Worm (Caenorhabditis elegans): ENCODE measurements around the gene C44H4.8.

DNA sequence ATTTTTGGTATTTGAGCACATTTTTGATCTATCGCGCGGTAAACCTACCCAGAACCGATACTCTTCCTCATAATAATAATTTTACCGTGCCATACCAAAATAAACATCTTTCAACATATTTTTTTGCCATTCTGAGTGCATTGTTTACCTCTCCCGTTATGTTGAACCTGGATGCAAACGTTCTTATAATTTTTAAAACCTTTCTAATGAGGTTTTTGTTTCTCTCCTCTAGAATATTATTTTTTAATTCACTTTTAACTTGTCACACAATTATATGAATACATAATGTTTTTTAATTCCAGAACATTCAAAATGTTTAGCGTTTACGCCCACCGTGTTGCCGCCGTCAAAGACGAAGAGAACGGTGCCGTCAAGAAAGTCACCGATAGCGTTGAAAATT lies 49.4 kb upstream of the C44H4.8 start, which contains the start of gene enri-2:
- TF ChIP-seq pqm-1 (tag; optimal IDR thresholded peaks at IDR 0.05), result no peak
- TF ChIP-seq hlh-30 (tag; optimal IDR thresholded peaks at IDR 0.05; ENCODE audit: insufficient read depth), result no peak
- no peak for TF ChIP-seq F13H6.1 (tag; optimal IDR thresholded peaks at IDR 0.05)
- TF ChIP-seq unc-55 (GFP tag; optimal IDR thresholded peaks at IDR 0.05), result no peak
- no peak for TF ChIP-seq fkh-10 (GFP tag; optimal IDR thresholded peaks at IDR 0.05)
- no peak for TF ChIP-seq ceh-2 (tag; optimal IDR thresholded peaks at IDR 0.05)
- TF ChIP-seq hlh-6 (tag; optimal IDR thresholded peaks at IDR 0.05), result no peak
- TF ChIP-seq tbx-2 (tag; optimal IDR thresholded peaks at IDR 0.05), result no peak
- TF ChIP-seq nfya-1 (tag; optimal IDR thresholded peaks at IDR 0.05), result no peak
- no peak for TF ChIP-seq dve-1 (tag; optimal IDR thresholded peaks at IDR 0.05)
- no peak for TF ChIP-seq ref-2 (tag; optimal IDR thresholded peaks at IDR 0.05)
- TF ChIP-seq sox-4 (tag; optimal IDR thresholded peaks at IDR 0.05), result no peak
